Worm (Caenorhabditis elegans): Measurements from ENCODE around the gene gtf-2E1.
A peak's percentile ranks its signal among the peaks of the same experiment; 100 is the strongest.

gtf-2E1 gene

DNA sequence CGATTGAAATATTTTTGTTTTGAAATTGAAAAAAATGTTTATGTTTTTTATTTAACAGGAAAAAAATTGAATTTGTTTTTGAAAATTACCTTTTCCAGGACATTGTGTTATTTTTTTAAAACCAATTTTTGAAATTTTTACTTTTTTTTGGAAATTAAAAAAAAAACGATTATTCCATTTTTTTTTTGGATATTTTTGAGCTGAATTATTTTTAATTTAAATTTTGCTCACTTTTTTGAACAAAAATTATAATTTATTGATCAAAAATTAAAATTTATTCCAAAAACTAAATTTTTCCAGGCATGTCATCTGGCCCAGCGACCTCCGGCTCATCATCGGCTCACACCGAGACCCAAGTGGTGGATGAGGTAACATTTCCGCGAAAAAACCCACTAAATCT is at the start of gene gtf-2E1:
TSS of gene gtf-2E1 (plus strand) at position 301 of the 400 bp plus-strand sequence.
- no peak for TF ChIP-seq C08G9.2 (tag; optimal IDR thresholded peaks at IDR 0.05)
- no peak for TF ChIP-seq ceh-19 (GFP tag; optimal IDR thresholded peaks at IDR 0.05)
- TF ChIP-seq ztf-16 (tag; optimal IDR thresholded peaks at IDR 0.05): no peak
- no peak for TF ChIP-seq ama-1 (optimal IDR thresholded peaks at IDR 0.05)

DNA sequence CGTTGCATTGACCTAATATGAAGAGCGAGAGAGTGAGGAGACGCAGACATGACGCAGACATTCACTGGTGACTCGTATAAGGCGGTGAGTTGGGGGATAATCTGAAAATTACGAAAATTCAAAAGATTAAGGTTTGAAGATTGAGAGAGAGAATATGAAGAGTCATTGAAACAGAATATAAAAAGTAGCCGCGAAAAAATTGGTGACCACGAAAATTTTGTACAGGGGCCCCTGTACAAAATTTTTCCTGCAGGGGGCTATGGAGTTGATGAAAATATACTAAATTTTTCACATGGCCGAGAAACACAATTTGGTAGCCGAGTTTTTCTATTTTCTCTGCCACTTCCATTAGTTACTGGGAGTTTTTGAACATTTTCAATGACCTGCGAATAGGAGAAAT is 48.4 kb upstream of the gtf-2E1 start, which contains the start of gene cnnm-1:
TSS of gene cnnm-1 (minus strand) at position 101 of the 400 bp plus-strand sequence.
- no peak for TF ChIP-seq odd-2 (tag; optimal IDR thresholded peaks at IDR 0.05)
- no peak for TF ChIP-seq T23F11.4 (GFP tag; optimal IDR thresholded peaks at IDR 0.05)
- TF ChIP-seq pros-1 (tag; optimal IDR thresholded peaks at IDR 0.05): no peak
- no peak for TF ChIP-seq mec-3 (tag; optimal IDR thresholded peaks at IDR 0.05; ENCODE audit: borderline replicate concordance)
- no peak for TF ChIP-seq sdc-2 (tag; optimal IDR thresholded peaks at IDR 0.05)
- no peak for TF ChIP-seq che-1 (tag; optimal IDR thresholded peaks at IDR 0.05)
- TF ChIP-seq lim-6 (tag; optimal IDR thresholded peaks at IDR 0.05): no peak
- no peak for TF ChIP-seq npax-4 (tag; optimal IDR thresholded peaks at IDR 0.05)
- no peak for TF ChIP-seq dve-1 (tag; optimal IDR thresholded peaks at IDR 0.05)
- TF ChIP-seq ceh-31 (tag; optimal IDR thresholded peaks at IDR 0.05): no peak
- no peak for TF ChIP-seq ttx-3 (tag; optimal IDR thresholded peaks at IDR 0.05)
- TF ChIP-seq ceh-2 (tag; optimal IDR thresholded peaks at IDR 0.05): no peak
- TF ChIP-seq K09A11.1 (tag; optimal IDR thresholded peaks at IDR 0.05; ENCODE audit: insufficient read depth): no peak
- TF ChIP-seq ceh-14 (tag; optimal IDR thresholded peaks at IDR 0.05): no peak
- no peak for TF ChIP-seq pha-4 (tag; optimal IDR thresholded peaks at IDR 0.05)
- TF ChIP-seq tbx-7 (tag; optimal IDR thresholded peaks at IDR 0.05): no peak
- no peak for TF ChIP-seq hlh-13 (GFP tag; optimal IDR thresholded peaks at IDR 0.05)
- TF ChIP-seq pag-3 (tag; optimal IDR thresholded peaks at IDR 0.05; ENCODE audit: borderline replicate concordance): no peak

DNA sequence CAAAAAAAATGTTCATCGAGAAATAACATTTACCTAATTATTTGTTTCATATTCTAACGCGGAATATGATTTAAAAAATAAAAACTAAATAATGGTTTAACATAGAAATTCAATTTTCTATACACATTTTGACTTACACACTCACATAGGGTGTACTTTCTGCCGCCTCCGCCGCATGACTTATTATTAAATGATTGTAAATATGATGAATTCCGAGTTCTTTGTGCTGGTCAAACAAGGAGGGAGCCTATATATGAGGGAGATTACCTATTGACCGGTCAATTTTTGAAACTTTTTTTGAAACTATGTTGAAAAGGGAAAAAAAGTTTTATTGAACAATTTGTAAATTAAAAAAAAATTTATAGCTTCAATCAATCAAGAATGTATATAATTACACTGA is 47.2 kb upstream of the gtf-2E1 start:
- TF ChIP-seq fkh-6 (tag; optimal IDR thresholded peaks at IDR 0.05) (no peak), hlh-15 (tag; optimal IDR thresholded peaks at IDR 0.05) (no peak), lim-6 (tag; optimal IDR thresholded peaks at IDR 0.05) (no peak), pag-3 (tag; optimal IDR thresholded peaks at IDR 0.05; ENCODE audit: borderline replicate concordance) (no peak), ttx-3 (tag; optimal IDR thresholded peaks at IDR 0.05) (no peak), zip-5 (tag; optimal IDR thresholded peaks at IDR 0.05) (no peak), K02D7.2 (tag; optimal IDR thresholded peaks at IDR 0.05) (no peak), hlh-30 (tag; optimal IDR thresholded peaks at IDR 0.05; ENCODE audit: insufficient read depth) (no peak)

DNA sequence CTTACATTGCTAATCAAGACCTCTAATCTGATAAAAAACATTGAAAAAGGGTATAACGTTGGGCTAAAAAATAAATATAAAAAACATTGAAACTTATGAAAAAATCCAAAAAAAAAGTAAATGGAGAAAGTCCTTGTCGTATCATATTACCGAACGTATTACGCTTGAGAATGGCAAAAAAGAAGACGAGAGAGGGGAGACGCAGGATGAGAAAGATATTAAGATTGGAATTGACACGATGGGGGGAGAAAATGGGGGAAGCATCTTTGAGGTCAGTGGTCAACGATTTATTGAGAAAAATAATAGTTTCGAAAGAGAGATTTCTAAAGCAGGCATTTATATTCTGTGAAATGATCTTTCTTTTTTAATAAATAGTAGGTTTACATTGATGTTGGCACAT is 45.8 kb upstream of the gtf-2E1 start:
- peak; percentile 71 for TF ChIP-seq ceh-34 (tag; optimal IDR thresholded peaks at IDR 0.05)
- no peak for TF ChIP-seq rnt-1 (tag; optimal IDR thresholded peaks at IDR 0.05)
- no peak for TF ChIP-seq unc-3 (GFP tag; conservative IDR thresholded peaks at IDR 0.05)
- TF ChIP-seq unc-3 (tag; optimal IDR thresholded peaks at IDR 0.05): no peak
- no peak for TF ChIP-seq T23F11.4 (GFP tag; optimal IDR thresholded peaks at IDR 0.05)

ce11 chrIV:17210754-17211153 is 44.3 kb upstream of the gtf-2E1 start:
- TF ChIP-seq K09A11.1 (tag; optimal IDR thresholded peaks at IDR 0.05; ENCODE audit: insufficient read depth): no peak
- no peak for TF ChIP-seq fkh-10 (GFP tag; optimal IDR thresholded peaks at IDR 0.05)
- TF ChIP-seq ahr-1 (tag; optimal IDR thresholded peaks at IDR 0.05): no peak
- no peak for TF ChIP-seq ztf-16 (tag; optimal IDR thresholded peaks at IDR 0.05)

DNA sequence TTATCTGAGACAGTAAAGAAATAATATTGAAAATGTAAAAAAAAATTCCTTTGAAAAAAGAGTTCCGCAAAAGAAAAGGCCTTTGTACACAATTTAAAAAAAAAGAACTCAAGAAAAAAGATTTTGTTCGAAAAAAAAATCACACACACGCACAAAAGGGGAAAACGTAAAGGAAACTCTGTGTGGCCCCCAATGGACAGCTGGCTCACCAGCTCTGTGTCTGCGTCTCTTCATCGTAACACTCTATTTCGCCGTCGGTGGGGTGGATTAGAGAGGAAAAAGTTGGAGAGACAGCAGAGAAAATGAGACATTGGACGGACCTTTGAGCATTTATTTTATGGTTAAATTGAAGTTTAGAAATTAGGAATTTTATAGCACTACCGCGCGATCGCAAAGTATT is 40.0 kb upstream of the gtf-2E1 start:
- TF ChIP-seq nfya-1 (tag; optimal IDR thresholded peaks at IDR 0.05) (peak; percentile 73), che-1 (tag; optimal IDR thresholded peaks at IDR 0.05) (no peak)

All from whole organism, late embryonic.